Worm (Caenorhabditis elegans) whole organism, L4 larva: ENCODE measurements around the gene F07C6.6.

Experiments used
- ces-1 ChIP-seq: fragments of 150-350 bp; sonication (generic microtip); optimal IDR thresholded peaks from 4 replicates; lab custom pipeline; 2014; ENCODE audit warnings: missing biosample characterization, missing genetic modification reagents, missing genetic modification characterization
- egl-27 ChIP-seq: sonication (generic microtip); optimal IDR thresholded peaks from 3 replicates; lab custom pipeline; 2017; ENCODE audit warnings: missing biosample characterization, missing genetic modification reagents, missing genetic modification characterization
- nhr-25 ChIP-seq: sonication (generic microtip); optimal IDR thresholded peaks from 2 replicates; lab custom pipeline; 2017; ENCODE audit warnings: missing genetic modification characterization, mild to moderate bottlenecking, missing compliant biosample characterization, antibody characterized with exemption, moderate library complexity, borderline replicate concordance; ENCODE audit not compliant: insufficient read depth
- nhr-41 ChIP-seq: fragments of 200-800 bp; sonication (Bioruptor generic); IDR thresholded peaks from 2 replicates; pipeline ENCODE4 v1.3.6; 2022; ENCODE audit warnings: missing genetic modification reagents, missing genetic modification characterization, missing compliant biosample characterization

DNA sequence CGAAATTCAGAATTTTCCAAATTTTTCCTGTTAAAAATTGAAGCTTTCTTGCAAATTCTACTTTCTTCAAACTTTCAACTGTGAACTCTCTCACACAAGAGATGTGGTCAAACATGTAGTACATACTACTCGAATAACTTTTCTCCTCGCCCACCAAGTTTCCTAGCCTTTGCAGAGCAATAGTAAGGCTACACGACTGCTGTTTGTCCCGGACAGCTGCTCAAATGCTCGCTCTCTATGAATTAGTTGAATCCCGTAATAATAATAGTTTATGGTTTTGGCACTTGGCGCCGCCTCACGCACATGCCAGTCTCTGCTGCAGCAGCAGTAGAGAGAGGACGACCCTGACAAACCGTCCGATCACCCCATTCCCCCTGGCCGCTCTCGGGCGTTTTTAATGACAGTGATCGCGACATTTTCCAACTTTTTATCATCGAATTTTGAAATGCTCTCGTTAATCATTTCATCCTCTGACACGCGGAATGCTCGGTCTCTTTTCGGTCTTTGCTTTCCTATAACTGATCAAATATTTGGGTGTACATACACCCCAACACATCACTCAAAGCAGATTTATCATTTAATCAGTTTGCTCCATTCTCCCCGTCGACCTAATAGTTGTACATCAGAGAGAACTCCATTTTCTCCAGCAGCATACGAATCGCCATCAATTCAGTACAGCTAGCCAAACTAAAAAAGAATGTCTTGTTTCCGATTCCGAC, 41.3 kb downstream of the F07C6.6 start:
- TF ChIP-seq ces-1 (no peak), nhr-25 (tag; lab: Kevin White, UChicago) (no peak), egl-27 (tag; lab: Kevin White, UChicago) (no peak), nhr-41 (peak; percentile 66; the same call in 1 of the 2 replicates)
